Fruit fly (Drosophila melanogaster) whole organism, embryonic: Measurements from ENCODE around the gene CG10068.

Experiments
- B-H2 ChIP-seq: fragments of 200-800 bp; sonication (Bioruptor generic); optimal IDR thresholded peaks from 2 replicates; lab custom pipeline; 2018; ENCODE audit warnings: missing biosample characterization, mild to moderate bottlenecking, missing genetic modification characterization
- CG2199 ChIP-seq: fragments of 200-800 bp; sonication (Bioruptor generic); IDR thresholded peaks from 3 replicates; pipeline ENCODE4 v1.3.6; 2022; ENCODE audit warnings: missing biosample characterization, missing genetic modification characterization
- CG6654 ChIP-seq: fragments of 200-800 bp; sonication (Bioruptor generic); optimal IDR thresholded peaks from 2 replicates; lab custom pipeline; 2017; ENCODE audit warnings: missing biosample characterization, mild to moderate bottlenecking, missing genetic modification characterization
- CG9797 ChIP-seq: fragments of 200-800 bp; sonication (Bioruptor generic); optimal IDR thresholded peaks from 3 replicates; lab custom pipeline; 2018; ENCODE audit warnings: missing biosample characterization, mild to moderate bottlenecking, missing genetic modification characterization
- HmgZ ChIP-seq: fragments of 200-800 bp; sonication (Bioruptor generic); optimal IDR thresholded peaks from 2 replicates; lab custom pipeline; 2018; ENCODE audit warnings: missing biosample characterization, mild to moderate bottlenecking, missing genetic modification characterization
- YL-1 ChIP-seq: fragments of 200-800 bp; sonication (Bioruptor generic); optimal IDR thresholded peaks from 3 replicates; lab custom pipeline; 2017; ENCODE audit warnings: missing biosample characterization, mild to moderate bottlenecking, missing genetic modification characterization
- insv ChIP-seq, 2 experiments: fragments of 200-800 bp; sonication (Bioruptor generic); optimal IDR thresholded peaks; 3 replicates each; lab custom pipeline; 2016 to 2018; ENCODE audit warnings: missing biosample characterization in 2 of 2, missing genetic modification characterization in 2 of 2
- kay ChIP-seq: fragments of 200-800 bp; sonication (Bioruptor generic); optimal IDR thresholded peaks from 2 replicates; lab custom pipeline; 2016; ENCODE audit warnings: missing biosample characterization, missing genetic modification characterization
- pan ChIP-seq, 4 experiments: fragments of >200 bp in 3 of 4; fragments of 200-800 bp in 1 of 4; sonication (Bioruptor generic) in 1 of 4; optimal IDR thresholded peaks in 3 of 4; IDR thresholded peaks in 1 of 4; 2 replicates each; pipeline versions ENCODE4 v1.3.6 to Lab custom; 2017 to 2022; ENCODE audit warnings: missing biosample characterization in 2 of 4, missing genetic modification characterization in 2 of 4, mixed read lengths in 1 of 4
- pnt ChIP-seq: fragments of 200-800 bp; sonication (Bioruptor generic); optimal IDR thresholded peaks from 3 replicates; lab custom pipeline; 2016; ENCODE audit warnings: missing biosample characterization, missing genetic modification characterization
- sna ChIP-seq: fragments of 200-800 bp; sonication (Bioruptor generic); IDR thresholded peaks from 2 replicates; pipeline ENCODE4 v1.3.6; 2022; ENCODE audit warnings: missing biosample characterization, missing genetic modification characterization; ENCODE audit not compliant: partially characterized antibody

DNA sequence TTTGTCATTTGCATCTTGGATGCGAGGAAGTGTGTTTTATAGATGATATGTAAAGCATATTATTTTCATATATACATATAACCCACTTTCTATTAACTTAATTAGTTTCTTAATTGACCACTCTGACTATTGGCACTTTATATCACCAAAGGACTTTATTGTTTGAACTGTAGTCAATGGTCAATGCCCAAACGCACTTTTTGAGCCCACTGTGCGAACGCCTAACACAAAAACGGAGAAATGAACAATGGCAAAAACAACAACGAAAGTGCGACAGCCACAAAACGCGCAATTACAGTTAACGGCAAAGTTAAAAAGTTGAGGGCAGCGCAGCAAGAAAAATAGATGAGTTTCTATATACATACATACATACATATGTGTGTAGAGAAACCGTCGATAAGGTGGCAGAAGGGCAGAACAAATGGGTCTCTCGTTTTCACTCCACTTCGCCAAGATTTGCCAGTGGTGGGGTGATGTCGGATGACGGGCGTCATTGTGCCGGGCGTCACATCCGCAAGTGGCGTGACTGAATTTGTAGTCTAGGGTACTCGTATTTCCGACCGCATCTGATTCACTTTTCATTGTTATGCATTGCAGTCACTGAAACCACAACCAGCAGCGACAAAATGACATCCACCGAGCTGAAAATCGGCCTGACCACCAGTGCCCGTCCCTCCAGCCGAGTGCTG lies 51.4 kb downstream of the CG10068 start:
- no peak for TF ChIP-seq pan (optimal IDR thresholded peaks at IDR 0.05; lab: Kevin White, UChicago)
- TF ChIP-seq pan (GFP tag; optimal IDR thresholded peaks at IDR 0.05 in 1 of 2, IDR thresholded peaks at IDR 0.05 in 1 of 2), result no peak
- TF ChIP-seq B-H2 (GFP tag; lab: Kevin White, UChicago), result no peak
- TF ChIP-seq insv (GFP tag; optimal IDR thresholded peaks at IDR 0.05; lab: Kevin White, UChicago), result no peak
- no peak for TF ChIP-seq CG2199 (GFP tag; lab: Robert Waterston, UW)
- no peak for TF ChIP-seq CG6654 (GFP tag; lab: Kevin White, UChicago)
- no peak for TF ChIP-seq pnt (GFP tag; lab: Kevin White, UChicago)
- no peak for TF ChIP-seq sna (GFP tag; lab: Robert Waterston, UW)
- TF ChIP-seq CG9797 (GFP tag; lab: Kevin White, UChicago), result no peak
- no peak for TF ChIP-seq HmgZ (tag; lab: Kevin White, UChicago)
- TF ChIP-seq YL-1 (GFP tag; lab: Kevin White, UChicago), result no peak
- TF ChIP-seq kay (GFP tag; lab: Kevin White, UChicago), result no peak
